Fruit fly (Drosophila melanogaster): Measurements from ENCODE around the gene CG8475.

Gene CG8475

DNA sequence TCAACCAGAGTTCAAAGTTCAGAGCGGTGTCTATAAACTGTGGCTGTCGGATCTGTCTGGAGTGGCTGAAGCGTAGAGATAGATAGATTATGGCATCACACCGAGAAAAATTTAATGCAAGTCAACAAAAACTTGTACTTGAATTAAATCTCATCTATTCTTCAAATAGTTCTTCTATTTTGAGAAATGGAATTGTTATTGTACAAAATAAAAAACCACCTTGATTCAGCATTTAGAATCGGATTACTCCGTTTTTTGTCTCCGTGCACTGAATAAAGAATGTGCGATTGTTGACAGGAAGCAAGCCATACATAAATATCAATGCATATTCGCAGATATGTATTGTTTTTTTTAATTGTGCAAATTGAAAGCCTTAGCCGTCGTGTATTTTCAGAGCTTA lies 32.9 kb upstream of the CG8475 start (continued):
- TF ChIP-seq Scr (GFP tag; IDR thresholded peaks at IDR 0.05; ENCODE audit: partially characterized antibody) (no peak), Fer2 (tag; optimal IDR thresholded peaks at IDR 0.05) (no peak), Nf-YC (tag; optimal IDR thresholded peaks at IDR 0.05) (no peak), CG8359 (GFP tag; optimal IDR thresholded peaks at IDR 0.05; ENCODE audit: borderline replicate concordance) (no peak), Asciz (GFP tag; optimal IDR thresholded peaks at IDR 0.05) (no peak), CG14441 (GFP tag; IDR thresholded peaks at IDR 0.05) (0 out of 2 replicates have a peak, but pooled peaks have one; percentile 10), Sry-δ (GFP tag; optimal IDR thresholded peaks at IDR 0.05) (no peak), Tbp (GFP tag; optimal IDR thresholded peaks at IDR 0.05) (no peak), Chrac-16 (GFP tag; optimal IDR thresholded peaks at IDR 0.05) (no peak), Hand (GFP tag; optimal IDR thresholded peaks at IDR 0.05) (no peak), BEAF-32 (GFP tag; optimal IDR thresholded peaks at IDR 0.05) (no peak), Dip3 (GFP tag; optimal IDR thresholded peaks at IDR 0.05) (peak; percentile 11), ro (GFP tag; IDR thresholded peaks at IDR 0.05) (no peak), CTCF (GFP tag; optimal IDR thresholded peaks at IDR 0.05) (no peak), CG1603 (tag; optimal IDR thresholded peaks at IDR 0.05) (peak; percentile 13), CG1233 (GFP tag; optimal IDR thresholded peaks at IDR 0.05) (no peak), CG8089 (GFP tag; optimal IDR thresholded peaks at IDR 0.05) (no peak), lov (optimal IDR thresholded peaks at IDR 0.05) (no peak), lov (GFP tag; IDR thresholded peaks at IDR 0.05) (no peak), CG34224 (GFP tag; IDR thresholded peaks at IDR 0.05; ENCODE audit: partially characterized antibody) (no peak), Fer3 (tag; optimal IDR thresholded peaks at IDR 0.05) (no peak), Optix (GFP tag; IDR thresholded peaks at IDR 0.05) (no peak), CG4820 (GFP tag; optimal IDR thresholded peaks at IDR 0.05) (no peak), CG15696 (tag; optimal IDR thresholded peaks at IDR 0.05) (no peak), CG10321 (GFP tag; IDR thresholded peaks at IDR 0.05) (no peak), CG7786 (GFP tag; optimal IDR thresholded peaks at IDR 0.05) (no peak), CG6683 (GFP tag; optimal IDR thresholded peaks at IDR 0.05) (no peak), MBD-R2 (GFP tag; IDR thresholded peaks at IDR 0.05) (peak; percentile 11; the same call in 1 of the 2 replicates), dimm (GFP tag; IDR thresholded peaks at IDR 0.05) (no peak), Xbp1 (GFP tag; optimal IDR thresholded peaks at IDR 0.05) (peak; percentile 20), bsh (GFP tag; optimal IDR thresholded peaks at IDR 0.05) (peak in 1 of 2 experiments; percentile 15), CG3407 (GFP tag; optimal IDR thresholded peaks at IDR 0.05) (no peak), Ets65A (GFP tag) (peak; percentile 83), mirr (GFP tag; optimal IDR thresholded peaks at IDR 0.05) (no peak), gcm2 (GFP tag; optimal IDR thresholded peaks at IDR 0.05) (no peak), CG31224 (GFP tag; IDR thresholded peaks at IDR 0.05) (no peak), oc (tag; optimal IDR thresholded peaks at IDR 0.05) (no peak), Bteb2 (GFP tag; optimal IDR thresholded peaks at IDR 0.05) (no peak), sens-2 (GFP tag; IDR thresholded peaks at IDR 0.05) (no peak), CG3847 (GFP tag; IDR thresholded peaks at IDR 0.05) (peak; percentile 46), CG15479 (GFP tag; optimal IDR thresholded peaks at IDR 0.05) (no peak), ERR (GFP tag; optimal IDR thresholded peaks at IDR 0.05) (no peak), hkb (optimal IDR thresholded peaks at IDR 0.05) (no peak), hkb (GFP tag; IDR thresholded peaks at IDR 0.05) (peak; percentile 50; the same call in 1 of the 2 replicates), pho (GFP tag; optimal IDR thresholded peaks at IDR 0.05) (no peak), peb (GFP tag; IDR thresholded peaks at IDR 0.05) (peak; percentile 23; the same call in 1 of the 2 replicates), Jarid2 (GFP tag; optimal IDR thresholded peaks at IDR 0.05) (no peak), Drgx (GFP tag; IDR thresholded peaks at IDR 0.05) (peak; percentile 77), CG17912 (GFP tag; optimal IDR thresholded peaks at IDR 0.05) (no peak), CG9727 (GFP tag; optimal IDR thresholded peaks at IDR 0.05) (peak; percentile 41), CrebB (tag; optimal IDR thresholded peaks at IDR 0.05) (no peak), CG4282 (GFP tag; optimal IDR thresholded peaks at IDR 0.05) (no peak), CG5245 (GFP tag; optimal IDR thresholded peaks at IDR 0.05) (no peak)
